Fruit fly (Drosophila melanogaster) whole organism, prepupa: ENCODE measurements around the gene CG8353.

Experiments
- Blimp-1 ChIP-seq: fragments of 200-800 bp; sonication (Bioruptor generic); optimal IDR thresholded peaks from 3 replicates; lab custom pipeline; 2017; ENCODE audit warnings: missing biosample characterization, missing genetic modification characterization, mild to moderate bottlenecking, moderate library complexity, missing genetic modification reagents
- CG10631 ChIP-seq: fragments of 200-800 bp; sonication (Bioruptor generic); optimal IDR thresholded peaks from 2 replicates; lab custom pipeline; 2016; ENCODE audit warnings: missing biosample characterization, missing genetic modification characterization
- CG10669 ChIP-seq: fragments of 200-800 bp; sonication (Bioruptor generic); optimal IDR thresholded peaks from 3 replicates; lab custom pipeline; 2018; ENCODE audit warnings: missing biosample characterization, mild to moderate bottlenecking, missing genetic modification characterization, moderate library complexity
- CG11294 ChIP-seq: fragments of 200-800 bp; sonication (Bioruptor generic); IDR thresholded peaks from 2 replicates; pipeline ENCODE4 v1.3.6; 2022; ENCODE audit warnings: missing biosample characterization, missing genetic modification characterization
- CG11762 ChIP-seq: fragments of 200-800 bp; sonication (Bioruptor generic); optimal IDR thresholded peaks from 3 replicates; lab custom pipeline; 2016; ENCODE audit warnings: missing biosample characterization, missing genetic modification characterization; ENCODE audit not compliant: insufficient read depth
- CG11902 ChIP-seq: fragments of 200-800 bp; sonication (Bioruptor generic); optimal IDR thresholded peaks from 3 replicates; lab custom pipeline; 2016; ENCODE audit warnings: missing biosample characterization, missing genetic modification characterization
- CG15336 ChIP-seq: fragments of 200-800 bp; sonication (Bioruptor generic); IDR thresholded peaks from 2 replicates; pipeline ENCODE4 v1.3.6; 2022; ENCODE audit warnings: missing biosample characterization, missing genetic modification characterization
- CG1621 ChIP-seq: fragments of 200-800 bp; sonication (Bioruptor generic); optimal IDR thresholded peaks from 3 replicates; lab custom pipeline; 2018; ENCODE audit warnings: missing biosample characterization, mild to moderate bottlenecking, missing genetic modification characterization
- CG16779 ChIP-seq: fragments of 200-800 bp; sonication (Bioruptor generic); optimal IDR thresholded peaks from 3 replicates; lab custom pipeline; 2017; ENCODE audit warnings: missing biosample characterization, mild to moderate bottlenecking, missing genetic modification characterization
- CG3032 ChIP-seq: fragments of 200-800 bp; optimal IDR thresholded peaks from 2 replicates; lab custom pipeline; 2019; ENCODE audit warnings: missing biosample characterization, mild to moderate bottlenecking, missing genetic modification characterization, moderate library complexity
- CG31627 ChIP-seq: fragments of 200-800 bp; sonication (Bioruptor generic); optimal IDR thresholded peaks from 3 replicates; lab custom pipeline; 2016; ENCODE audit warnings: missing biosample characterization, missing genetic modification characterization
- CG32006 ChIP-seq: fragments of 200-800 bp; sonication (Bioruptor generic); optimal IDR thresholded peaks from 3 replicates; lab custom pipeline; 2017; ENCODE audit warnings: missing biosample characterization, mild to moderate bottlenecking, missing genetic modification characterization
- CG34406 ChIP-seq: fragments of 200-800 bp; sonication (Bioruptor generic); optimal IDR thresholded peaks from 3 replicates; lab custom pipeline; 2016; ENCODE audit warnings: missing biosample characterization, missing genetic modification characterization
- CG6163 ChIP-seq: fragments of 200-800 bp; sonication (Bioruptor generic); IDR thresholded peaks from 3 replicates; pipeline ENCODE4 v1.3.6; 2022; ENCODE audit warnings: missing biosample characterization, missing genetic modification characterization
- CG6276 ChIP-seq: fragments of 200-800 bp; sonication (Bioruptor generic); optimal IDR thresholded peaks from 2 replicates; lab custom pipeline; 2017; ENCODE audit warnings: missing biosample characterization, mild to moderate bottlenecking, missing genetic modification characterization
- CG6792 ChIP-seq: fragments of 200-800 bp; sonication (Bioruptor generic); optimal IDR thresholded peaks from 3 replicates; lab custom pipeline; 2016; ENCODE audit warnings: missing biosample characterization, missing genetic modification characterization
- CG8119 ChIP-seq: fragments of 200-800 bp; sonication (Bioruptor generic); IDR thresholded peaks from 3 replicates; pipeline ENCODE4 v1.3.6; 2022; ENCODE audit warnings: missing biosample characterization, missing genetic modification characterization
- CG8319 ChIP-seq: fragments of 200-800 bp; sonication (Bioruptor generic); optimal IDR thresholded peaks from 3 replicates; lab custom pipeline; 2016; ENCODE audit warnings: missing biosample characterization, missing genetic modification characterization
- CG8632 ChIP-seq: fragments of 200-800 bp; sonication (Bioruptor generic); optimal IDR thresholded peaks from 3 replicates; lab custom pipeline; 2016; ENCODE audit warnings: missing biosample characterization, missing genetic modification characterization
- CG9139 ChIP-seq: fragments of 200-800 bp; sonication (Bioruptor generic); optimal IDR thresholded peaks from 3 replicates; lab custom pipeline; 2017; ENCODE audit warnings: missing biosample characterization, mild to moderate bottlenecking, missing genetic modification characterization
- Eip75B ChIP-seq: fragments of 200-800 bp; sonication (Bioruptor generic); optimal IDR thresholded peaks from 3 replicates; lab custom pipeline; 2016; ENCODE audit warnings: missing biosample characterization, missing genetic modification characterization
- Eip78C ChIP-seq: fragments of 200-800 bp; sonication (Bioruptor generic); peaks from one replicate; lab custom pipeline; 2016; ENCODE audit warnings: missing biosample characterization, missing genetic modification characterization
- Ets21C ChIP-seq: fragments of 200-800 bp; sonication (Bioruptor generic); optimal IDR thresholded peaks from 3 replicates; lab custom pipeline; 2016; ENCODE audit warnings: missing biosample characterization, missing genetic modification characterization
- Ets96B ChIP-seq: fragments of 200-800 bp; optimal IDR thresholded peaks from 2 replicates; lab custom pipeline; 2019; ENCODE audit warnings: missing biosample characterization, mild to moderate bottlenecking, missing genetic modification characterization, moderate library complexity
- Gug ChIP-seq: fragments of 200-800 bp; sonication (Bioruptor generic); IDR thresholded peaks from 2 replicates; pipeline ENCODE4 v1.3.6; 2022; ENCODE audit warnings: missing biosample characterization, missing genetic modification characterization
- Hr38 ChIP-seq: sonication (Bioruptor generic); optimal IDR thresholded peaks from 2 replicates; lab custom pipeline; 2016; ENCODE audit warnings: missing biosample characterization, missing genetic modification characterization
- Hr39 ChIP-seq: fragments of 200-800 bp; sonication (Bioruptor generic); optimal IDR thresholded peaks from 2 replicates; lab custom pipeline; 2016; ENCODE audit warnings: missing biosample characterization, missing genetic modification characterization
- Hr4 ChIP-seq: fragments of 200-800 bp; sonication (Bioruptor generic); optimal IDR thresholded peaks from 3 replicates; lab custom pipeline; 2016; ENCODE audit warnings: missing biosample characterization, missing genetic modification characterization
- Lpt ChIP-seq: fragments of 200-800 bp; sonication (Bioruptor generic); optimal IDR thresholded peaks from 3 replicates; lab custom pipeline; 2016; ENCODE audit warnings: missing biosample characterization, missing genetic modification characterization
- Met ChIP-seq: fragments of 200-800 bp; sonication (Bioruptor generic); optimal IDR thresholded peaks from 3 replicates; lab custom pipeline; 2016; ENCODE audit warnings: missing biosample characterization, missing genetic modification characterization
- OdsH ChIP-seq: fragments of 200-800 bp; sonication (Bioruptor generic); optimal IDR thresholded peaks from 3 replicates; lab custom pipeline; 2016; ENCODE audit warnings: missing biosample characterization, missing genetic modification characterization
- Smox ChIP-seq: fragments of 200-800 bp; sonication (Bioruptor generic); optimal IDR thresholded peaks from 3 replicates; lab custom pipeline; 2016; ENCODE audit warnings: missing biosample characterization, missing genetic modification characterization
- Sox102F ChIP-seq: fragments of 200-800 bp; sonication (Bioruptor generic); optimal IDR thresholded peaks from 2 replicates; lab custom pipeline; 2016; ENCODE audit warnings: missing biosample characterization, mild to moderate bottlenecking, missing genetic modification characterization
- Sox14 ChIP-seq: fragments of 200-800 bp; sonication (Bioruptor generic); optimal IDR thresholded peaks from 3 replicates; lab custom pipeline; 2016; ENCODE audit warnings: missing biosample characterization, missing genetic modification characterization
- Sox15 ChIP-seq: fragments of 200-800 bp; sonication (Bioruptor generic); optimal IDR thresholded peaks from 3 replicates; lab custom pipeline; 2016; ENCODE audit warnings: missing biosample characterization, missing genetic modification characterization
- achi ChIP-seq: fragments of 200-800 bp; sonication (Bioruptor generic); optimal IDR thresholded peaks from 3 replicates; lab custom pipeline; 2016; ENCODE audit warnings: missing biosample characterization, missing genetic modification characterization
- acj6 ChIP-seq: fragments of 200-800 bp; sonication (Bioruptor generic); optimal IDR thresholded peaks from 3 replicates; lab custom pipeline; 2016; ENCODE audit warnings: missing biosample characterization, missing genetic modification characterization
- cyc ChIP-seq: fragments of 200-800 bp; sonication (Bioruptor generic); optimal IDR thresholded peaks from 3 replicates; lab custom pipeline; 2016; ENCODE audit warnings: missing biosample characterization, missing genetic modification characterization
- dac ChIP-seq: fragments of 200-800 bp; sonication (Bioruptor generic); optimal IDR thresholded peaks from 2 replicates; lab custom pipeline; 2017; ENCODE audit warnings: missing biosample characterization, mild to moderate bottlenecking, missing genetic modification characterization
- dsx ChIP-seq: fragments of 200-800 bp; optimal IDR thresholded peaks from 3 replicates; lab custom pipeline; 2019; ENCODE audit warnings: missing biosample characterization, mild to moderate bottlenecking, missing genetic modification characterization, moderate library complexity; ENCODE audit not compliant: poor library complexity, severe bottlenecking
- eg ChIP-seq: fragments of 200-800 bp; sonication (Bioruptor generic); IDR thresholded peaks from 3 replicates; pipeline ENCODE4 v1.3.6; 2022; ENCODE audit warnings: missing biosample characterization, missing genetic modification characterization
- esn ChIP-seq: fragments of 200-800 bp; sonication (Bioruptor generic); optimal IDR thresholded peaks from 2 replicates; lab custom pipeline; 2016; ENCODE audit warnings: missing biosample characterization, mild to moderate bottlenecking, missing genetic modification characterization, moderate library complexity
- fd59A ChIP-seq: fragments of 200-800 bp; sonication (Bioruptor generic); optimal IDR thresholded peaks from 2 replicates; lab custom pipeline; 2017; ENCODE audit warnings: missing biosample characterization, mild to moderate bottlenecking, missing genetic modification characterization, missing genetic modification reagents
- fd85E ChIP-seq: fragments of 200-800 bp; sonication (Bioruptor generic); optimal IDR thresholded peaks from 3 replicates; lab custom pipeline; 2016; ENCODE audit warnings: missing biosample characterization, missing genetic modification characterization
- fkh ChIP-seq: fragments of 200-800 bp; sonication (Bioruptor generic); optimal IDR thresholded peaks from 3 replicates; lab custom pipeline; 2017; ENCODE audit warnings: missing biosample characterization, mild to moderate bottlenecking, missing genetic modification characterization, moderate library complexity
- lz ChIP-seq: fragments of 200-800 bp; sonication (Bioruptor generic); optimal IDR thresholded peaks from 3 replicates; lab custom pipeline; 2016; ENCODE audit warnings: missing biosample characterization, missing genetic modification characterization
- pdm3 ChIP-seq: fragments of 200-800 bp; sonication (Bioruptor generic); optimal IDR thresholded peaks from 3 replicates; lab custom pipeline; 2016; ENCODE audit warnings: missing biosample characterization, missing genetic modification characterization
- svp ChIP-seq: fragments of 200-800 bp; sonication (Bioruptor generic); peaks from one replicate; lab custom pipeline; 2016; ENCODE audit warnings: missing biosample characterization, missing genetic modification characterization
- vri ChIP-seq: fragments of 200-800 bp; sonication (Bioruptor generic); optimal IDR thresholded peaks from 3 replicates; lab custom pipeline; 2016; ENCODE audit warnings: missing biosample characterization, mild to moderate bottlenecking, missing genetic modification characterization

CG8353 gene

dm6 chr2L:8211070-8211469 lies 2.8 kb upstream of the CG8353 start, which contains the start of gene Ssb-c31a (continued):
- TF ChIP-seq CG1621 (tag; lab: Kevin White, UChicago), result no peak
- TF ChIP-seq svp (GFP tag; lab: Kevin White, UChicago), result peak; percentile 66
- peak; percentile 65 for TF ChIP-seq Sox14 (GFP tag; lab: Kevin White, UChicago)
- peak; percentile 28 for TF ChIP-seq Ets21C (GFP tag; lab: Kevin White, UChicago)
- no peak for TF ChIP-seq CG8632 (GFP tag; lab: Kevin White, UChicago)
- TF ChIP-seq fd59A, result no peak
- TF ChIP-seq eg (GFP tag; lab: Robert Waterston, UW), result no peak
- no peak for TF ChIP-seq CG11902 (GFP tag; lab: Kevin White, UChicago)

DNA sequence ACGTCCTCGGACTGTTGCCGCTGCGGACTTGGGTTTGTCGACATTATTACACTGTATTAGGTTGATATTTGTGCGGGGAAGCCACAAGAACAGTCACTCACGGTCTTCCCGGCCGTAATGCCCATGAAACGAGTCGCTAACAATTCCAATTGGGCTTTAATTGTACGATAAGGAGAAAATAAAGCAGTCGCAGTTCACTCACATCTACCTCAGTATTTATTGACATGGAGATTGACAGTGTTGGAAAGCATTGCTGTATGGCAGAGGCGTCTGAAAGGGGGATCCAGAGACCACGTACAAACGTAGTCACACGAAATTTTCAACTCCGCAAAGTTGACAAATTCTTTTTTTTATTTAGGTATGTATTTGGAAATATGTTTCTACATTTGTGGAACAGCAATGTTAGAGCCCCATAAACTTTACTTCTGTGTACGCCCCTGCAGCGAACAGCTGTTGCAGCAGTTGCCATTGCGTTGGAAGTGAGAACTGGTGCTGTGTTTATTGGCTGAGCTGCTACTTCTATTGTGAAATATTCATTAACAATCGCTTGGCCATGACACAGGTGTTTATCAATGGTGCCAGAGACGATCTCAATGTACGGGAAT lies 1.1 kb upstream of the CG8353 start, which contains the start of the genes CG8372 and CG8360:
TSS of gene CG8372 (minus strand) at position 237 of the 605 bp plus-strand sequence.
TSS of gene CG8360 (plus strand) at position 294 of the 605 bp plus-strand sequence.
- TF ChIP-seq CG11902 (GFP tag; lab: Kevin White, UChicago) (peak; percentile 99), CG8119 (GFP tag; lab: Robert Waterston, UW) (peak; percentile 98), CG10669 (peak; percentile 99), CG8319 (GFP tag; lab: Kevin White, UChicago) (peak; percentile 99), CG11294 (GFP tag; lab: Robert Waterston, UW) (peak; percentile 99), CG31627 (GFP tag; lab: Kevin White, UChicago) (peak; percentile 100), CG11762 (GFP tag; lab: Kevin White, UChicago) (peak; percentile 99), vri (peak; percentile 99), Smox (GFP tag; lab: Kevin White, UChicago) (peak; percentile 99), pdm3 (GFP tag; lab: Kevin White, UChicago) (peak; percentile 100), Eip78C (GFP tag; lab: Kevin White, UChicago) (peak; percentile 100), Sox15 (GFP tag; lab: Kevin White, UChicago) (peak; percentile 99), CG16779 (tag; lab: Kevin White, UChicago) (peak; percentile 98), Hr4 (GFP tag; lab: Kevin White, UChicago) (peak; percentile 100), cyc (GFP tag; lab: Kevin White, UChicago) (peak; percentile 99), achi (GFP tag; lab: Kevin White, UChicago) (peak; percentile 99), lz (GFP tag; lab: Kevin White, UChicago) (peak; percentile 100), CG34406 (GFP tag; lab: Kevin White, UChicago) (peak; percentile 99), fkh (GFP tag; lab: Kevin White, UChicago) (peak; percentile 98), Ets96B (peak; percentile 99), Hr39 (GFP tag; lab: Kevin White, UChicago) (peak; percentile 100), Ets21C (GFP tag; lab: Kevin White, UChicago) (peak; percentile 99), OdsH (peak; percentile 100), Eip75B (peak; percentile 99), CG6792 (GFP tag; lab: Kevin White, UChicago) (peak; percentile 99), CG9139 (GFP tag; lab: Kevin White, UChicago) (peak; percentile 98), acj6 (GFP tag; lab: Kevin White, UChicago) (peak; percentile 100), CG1621 (tag; lab: Kevin White, UChicago) (peak; percentile 98), dac (GFP tag; lab: Kevin White, UChicago) (peak; percentile 99), CG10631 (GFP tag; lab: Kevin White, UChicago) (peak; percentile 100), CG6163 (peak; percentile 100), fd85E (peak; percentile 98), Gug (peak; percentile 99), eg (GFP tag; lab: Robert Waterston, UW) (peak; percentile 99), Sox102F (peak; percentile 100), dsx (GFP tag; lab: Kevin White, UChicago) (peak; percentile 97), CG3032 (tag; lab: Kevin White, UChicago) (peak; percentile 99), Lpt (peak; percentile 98), fd59A (peak; percentile 99), CG6276 (GFP tag; lab: Kevin White, UChicago) (peak; percentile 98), CG15336 (GFP tag; lab: Robert Waterston, UW) (peak; percentile 99), Hr38 (GFP tag; lab: Kevin White, UChicago) (peak; percentile 97), CG32006 (peak; percentile 99), esn (peak; percentile 100), Blimp-1 (GFP tag; lab: Kevin White, UChicago) (peak; percentile 96), Met (GFP tag; lab: Kevin White, UChicago) (peak; percentile 99)
